Worm (Caenorhabditis elegans) whole organism, young adult: ENCODE data around the gene fbxb-116.

Experiments
- B0336.3 ChIP-seq: fragments of 200-800 bp; sonication (Bioruptor generic); IDR thresholded peaks from 2 replicates; pipeline ENCODE4 v1.3.6; 2022; ENCODE audit warnings: missing genetic modification characterization, missing compliant biosample characterization
- C06A6.2 ChIP-seq: fragments of 200-800 bp; sonication (Bioruptor generic); conservative IDR thresholded peaks from 2 replicates; pipeline ENCODE4 v1.3.6; 2022; ENCODE audit warnings: missing genetic modification characterization, missing compliant biosample characterization
- C17E4.6 ChIP-seq: fragments of 200-800 bp; sonication (Bioruptor generic); IDR thresholded peaks from 2 replicates; pipeline ENCODE4 v1.3.6; 2022; ENCODE audit warnings: missing genetic modification reagents, missing genetic modification characterization, missing compliant biosample characterization
- F22D6.2 ChIP-seq: sonication (generic microtip); optimal IDR thresholded peaks from 2 replicates; lab custom pipeline; 2016; ENCODE audit warnings: mild to moderate bottlenecking, missing genetic modification characterization, missing compliant biosample characterization
- F39B2.1 ChIP-seq: fragments of 200-800 bp; sonication (Bioruptor generic); IDR thresholded peaks from 2 replicates; pipeline ENCODE4 v1.3.6; 2022; ENCODE audit warnings: missing genetic modification reagents, missing genetic modification characterization, missing compliant biosample characterization
- K12H6.12 ChIP-seq: fragments of 200-800 bp; sonication (Bioruptor generic); optimal IDR thresholded peaks from 2 replicates; lab custom pipeline; 2018; ENCODE audit warnings: mild to moderate bottlenecking, missing genetic modification characterization, missing compliant biosample characterization
- Y79H2A.3 ChIP-seq: fragments of 200-800 bp; sonication (Bioruptor generic); conservative IDR thresholded peaks from 2 replicates; pipeline ENCODE4 v1.3.6; 2022; ENCODE audit warnings: missing genetic modification reagents, missing genetic modification characterization, missing compliant biosample characterization
- akir-1 ChIP-seq: fragments of 200-800 bp; sonication (Bioruptor generic); optimal IDR thresholded peaks from 2 replicates; lab custom pipeline; 2018; ENCODE audit warnings: mild to moderate bottlenecking, missing genetic modification characterization, moderate library complexity, missing compliant biosample characterization
- ama-1 ChIP-seq, 3 experiments: fragments of 150-350 bp in 1 of 3; sonication (generic microtip) in 2 of 3; optimal IDR thresholded peaks; 2 replicates each; lab custom pipeline; 2014 to 2018; ENCODE audit warnings: missing biosample characterization in 2 of 3, missing genetic modification characterization in 2 of 3, missing genetic modification reagents in 2 of 3
- athp-1 ChIP-seq: sonication (generic microtip); optimal IDR thresholded peaks from 2 replicates; lab custom pipeline; 2017; ENCODE audit warnings: mild to moderate bottlenecking, missing genetic modification characterization, missing compliant biosample characterization
- attf-5 ChIP-seq: fragments of 200-800 bp; sonication (Bioruptor generic); optimal IDR thresholded peaks from 2 replicates; lab custom pipeline; 2018; ENCODE audit warnings: mild to moderate bottlenecking, missing genetic modification characterization, missing compliant biosample characterization
- cebp-2 ChIP-seq: fragments of 200-800 bp; sonication (Bioruptor generic); IDR thresholded peaks from 2 replicates; pipeline ENCODE4 v1.3.6; 2022; ENCODE audit warnings: missing genetic modification characterization, missing compliant biosample characterization
- ceh-27 ChIP-seq: fragments of 200-800 bp; sonication (Bioruptor generic); optimal IDR thresholded peaks from 2 replicates; lab custom pipeline; 2018; ENCODE audit warnings: mild to moderate bottlenecking, missing genetic modification characterization, moderate library complexity, missing compliant biosample characterization
- ceh-40 ChIP-seq: fragments of 200-800 bp; sonication (Bioruptor generic); IDR thresholded peaks from 2 replicates; pipeline ENCODE4 v1.3.6; 2022; ENCODE audit warnings: missing genetic modification characterization, missing compliant biosample characterization
- ceh-79 ChIP-seq: sonication (generic microtip); optimal IDR thresholded peaks from 2 replicates; lab custom pipeline; 2017; ENCODE audit warnings: mild to moderate bottlenecking, missing genetic modification characterization, missing compliant biosample characterization
- chd-7 ChIP-seq: sonication (generic microtip); optimal IDR thresholded peaks from 2 replicates; lab custom pipeline; 2016; ENCODE audit warnings: mild to moderate bottlenecking, missing genetic modification characterization, moderate library complexity, missing compliant biosample characterization
- dpl-1 ChIP-seq: fragments of 150-350 bp; optimal IDR thresholded peaks from 2 replicates; lab custom pipeline; 2014; ENCODE audit warnings: missing biosample characterization, missing genetic modification reagents, missing genetic modification characterization
- egl-44 ChIP-seq: fragments of 200-800 bp; sonication (Bioruptor generic); IDR thresholded peaks from 2 replicates; pipeline ENCODE4 v1.3.6; 2022; ENCODE audit warnings: missing genetic modification reagents, missing genetic modification characterization, missing compliant biosample characterization
- egrh-3 ChIP-seq: fragments of 200-800 bp; sonication (Bioruptor generic); IDR thresholded peaks from 2 replicates; pipeline ENCODE4 v1.3.6; 2022; ENCODE audit warnings: missing genetic modification reagents, missing genetic modification characterization, missing compliant biosample characterization
- lin-35 ChIP-seq, 3 experiments: fragments of 150-350 bp in 2 of 3; sonication (generic microtip) in 1 of 3; optimal IDR thresholded peaks; 2 replicates each; lab custom pipeline; 2014 to 2018; ENCODE audit warnings: missing biosample characterization in 3 of 3, missing genetic modification characterization in 3 of 3, missing genetic modification reagents in 3 of 3
- lir-1 ChIP-seq: fragments of 200-800 bp; sonication (Bioruptor generic); conservative IDR thresholded peaks from 2 replicates; pipeline ENCODE4 v1.3.6; 2022; ENCODE audit warnings: missing genetic modification reagents, missing genetic modification characterization, missing compliant biosample characterization
- lsl-1 ChIP-seq: fragments of 200-800 bp; sonication (Bioruptor generic); optimal IDR thresholded peaks from 2 replicates; lab custom pipeline; 2018; ENCODE audit warnings: mild to moderate bottlenecking, missing genetic modification characterization, moderate library complexity, missing compliant biosample characterization
- lsy-27 ChIP-seq: sonication (generic microtip); optimal IDR thresholded peaks from 2 replicates; lab custom pipeline; 2017; ENCODE audit warnings: missing genetic modification characterization, mild to moderate bottlenecking, missing compliant biosample characterization, antibody characterized with exemption, missing genotype, borderline replicate concordance; ENCODE audit not compliant: insufficient read depth
- mcd-1 ChIP-seq: fragments of 200-800 bp; sonication (Bioruptor generic); IDR thresholded peaks from 2 replicates; pipeline ENCODE4 v1.3.6; 2022; ENCODE audit warnings: missing genetic modification reagents, missing genetic modification characterization, missing compliant biosample characterization
- nfya-1 ChIP-seq: sonication (generic microtip); optimal IDR thresholded peaks from 2 replicates; lab custom pipeline; 2017; ENCODE audit warnings: antibody characterized with exemption, missing compliant biosample characterization, missing genetic modification characterization, borderline replicate concordance; ENCODE audit not compliant: insufficient read depth
- nhr-120 ChIP-seq: fragments of 200-800 bp; sonication (Bioruptor generic); IDR thresholded peaks from 2 replicates; pipeline ENCODE4 v1.3.6; 2022; ENCODE audit warnings: missing genetic modification characterization, missing compliant biosample characterization
- nhr-80 ChIP-seq: sonication (generic microtip); optimal IDR thresholded peaks from 2 replicates; lab custom pipeline; 2016; ENCODE audit warnings: missing genetic modification characterization, missing compliant biosample characterization
- pha-4 ChIP-seq: fragments of 150-350 bp; sonication (generic microtip); optimal IDR thresholded peaks from 2 replicates; lab custom pipeline; 2014; ENCODE audit warnings: missing biosample characterization, missing genetic modification reagents, missing genetic modification characterization
- tlf-1 ChIP-seq: fragments of 200-800 bp; sonication (Bioruptor generic); optimal IDR thresholded peaks from 2 replicates; lab custom pipeline; 2018; ENCODE audit warnings: mild to moderate bottlenecking, missing genetic modification characterization, missing compliant biosample characterization
- zfh-2 ChIP-seq: fragments of 200-800 bp; sonication (Bioruptor generic); conservative IDR thresholded peaks from 2 replicates; pipeline ENCODE4 v1.3.6; 2022; ENCODE audit warnings: missing genetic modification reagents, missing genetic modification characterization, missing compliant biosample characterization
- ztf-18 ChIP-seq: sonication (generic microtip); optimal IDR thresholded peaks from 2 replicates; lab custom pipeline; 2016; ENCODE audit warnings: missing genotype, mild to moderate bottlenecking, missing genetic modification characterization, missing compliant biosample characterization
- ztf-25 ChIP-seq: fragments of 200-800 bp; sonication (Bioruptor generic); IDR thresholded peaks from 2 replicates; pipeline ENCODE4 v1.3.6; 2022; ENCODE audit warnings: missing genetic modification reagents, missing genetic modification characterization, missing compliant biosample characterization
- ztf-28 ChIP-seq: fragments of 200-800 bp; sonication (Bioruptor generic); IDR thresholded peaks from 2 replicates; pipeline ENCODE4 v1.3.6; 2022; ENCODE audit warnings: missing genetic modification reagents, missing genetic modification characterization, missing compliant biosample characterization
- ztf-6 ChIP-seq: fragments of 200-800 bp; sonication (Bioruptor generic); IDR thresholded peaks from 2 replicates; pipeline ENCODE4 v1.3.6; 2022; ENCODE audit warnings: missing genetic modification reagents, missing genetic modification characterization, missing compliant biosample characterization

Gene fbxb-116

ce11 chrV:19212354-19212753, 21.2 kb upstream of the fbxb-116 start:
- TF ChIP-seq akir-1 (GFP tag; lab: Kevin White, UChicago) (no peak), C06A6.2 (GFP tag; lab: Robert Waterston, UW) (no peak), ztf-28 (no peak), egl-44 (GFP tag; lab: Robert Waterston, UW) (no peak), mcd-1 (GFP tag; lab: Robert Waterston, UW) (no peak), ceh-40 (no peak), F22D6.2 (tag; lab: Kevin White, UChicago) (peak; percentile 92), nhr-80 (tag; lab: Kevin White, UChicago) (peak; percentile 77), lin-35 (GFP tag; optimal IDR thresholded peaks at IDR 0.05; lab: Kevin White, UChicago) (no peak), F39B2.1 (GFP tag; lab: Robert Waterston, UW) (no peak), pha-4 (tag; lab: Kevin White, UChicago) (no peak), ceh-79 (tag; lab: Kevin White, UChicago) (no peak), ztf-18 (tag; lab: Kevin White, UChicago) (peak; percentile 82), ztf-25 (GFP tag; lab: Robert Waterston, UW) (no peak), ceh-27 (GFP tag; lab: Kevin White, UChicago) (no peak), egrh-3 (GFP tag; lab: Robert Waterston, UW) (no peak), cebp-2 (GFP tag; lab: Robert Waterston, UW) (no peak), dpl-1 (GFP tag; lab: Kevin White, UChicago) (no peak), ama-1 (optimal IDR thresholded peaks at IDR 0.05; lab: Kevin White, UChicago) (no peak), ama-1 (GFP tag; optimal IDR thresholded peaks at IDR 0.05; lab: Kevin White, UChicago) (no peak), lsy-27 (tag; lab: Kevin White, UChicago) (no peak), attf-5 (peak; percentile 1), lsl-1 (GFP tag; lab: Kevin White, UChicago) (no peak)

DNA sequence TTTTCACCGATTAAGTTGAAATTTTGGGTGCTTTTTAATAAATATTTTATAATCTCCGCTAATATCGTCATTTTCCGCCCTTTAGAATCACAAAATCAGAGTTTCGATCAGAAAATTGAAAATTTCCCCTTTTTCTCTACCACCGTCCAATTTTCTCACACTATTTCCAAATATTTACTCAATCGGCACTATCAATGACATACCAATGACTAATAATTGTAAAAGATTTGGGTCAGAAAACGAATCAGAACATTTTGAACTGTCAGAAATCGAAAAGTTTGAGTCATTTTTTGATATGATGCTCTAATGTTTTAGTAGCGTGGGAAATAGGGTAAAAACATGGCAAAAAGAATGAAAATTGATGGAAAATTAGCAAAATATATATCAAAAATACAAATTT, 16.5 kb upstream of the fbxb-116 start, which contains the start of gene srr-2:
Gene srr-2 (minus strand): TSS at position 73 of the 400 bp plus-strand sequence.
- no peak for TF ChIP-seq nfya-1
- TF ChIP-seq C17E4.6 (GFP tag; lab: Robert Waterston, UW): no peak
- no peak for TF ChIP-seq B0336.3 (GFP tag; lab: Robert Waterston, UW)
- no peak for TF ChIP-seq athp-1
- TF ChIP-seq ztf-6 (GFP tag; lab: Robert Waterston, UW): no peak
- TF ChIP-seq dpl-1 (GFP tag; lab: Kevin White, UChicago): no peak
- TF ChIP-seq K12H6.12: no peak

DNA sequence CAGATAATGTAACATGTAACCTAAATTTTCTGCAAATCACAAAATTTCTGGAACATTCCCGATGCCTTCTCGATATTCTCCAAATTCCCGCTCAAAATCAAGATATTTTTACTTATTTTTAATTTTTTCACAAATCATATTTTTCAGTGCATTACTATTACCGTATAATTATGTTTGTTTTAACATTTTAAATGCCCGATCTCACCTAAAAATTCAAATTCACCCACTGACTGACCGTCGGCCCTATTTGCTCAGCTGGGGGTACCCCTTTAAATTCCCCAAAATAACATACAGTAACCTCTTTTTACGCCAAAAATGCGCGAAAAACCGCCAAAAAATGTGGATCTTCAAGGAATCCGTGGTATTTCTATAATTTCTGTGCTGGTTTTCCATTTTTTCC, 15.9 kb upstream of the fbxb-116 start, which contains the start of gene oac-49:
Gene oac-49 (plus strand): TSS at position 301 of the 400 bp plus-strand sequence.
- TF ChIP-seq lir-1: no peak
- TF ChIP-seq Y79H2A.3: no peak
- no peak for TF ChIP-seq nhr-120 (GFP tag; lab: Robert Waterston, UW)
- TF ChIP-seq tlf-1 (GFP tag; lab: Kevin White, UChicago): no peak
- TF ChIP-seq egrh-3 (GFP tag; lab: Robert Waterston, UW): no peak
- no peak for TF ChIP-seq chd-7 (tag; lab: Kevin White, UChicago)

DNA sequence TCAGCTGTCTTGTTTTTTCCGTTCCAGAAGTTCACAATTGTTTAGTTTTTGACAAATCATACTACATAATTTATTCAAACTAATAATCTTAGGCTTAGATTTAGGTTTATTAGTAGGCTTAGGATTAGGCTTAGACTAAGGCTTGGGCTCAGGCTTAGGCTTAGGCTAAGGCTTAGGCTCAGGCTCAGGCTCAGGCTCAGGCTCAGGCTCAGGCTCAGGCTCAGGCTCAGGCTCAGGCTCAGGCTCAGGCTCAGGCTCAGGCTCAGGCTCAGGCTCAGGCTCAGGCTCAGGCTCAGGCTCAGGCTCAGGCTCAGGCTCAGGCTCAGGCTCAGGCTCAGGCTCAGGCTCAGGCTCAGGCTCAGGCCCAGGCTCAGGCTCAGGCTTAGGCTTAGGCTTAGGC, 4.6 kb upstream of the fbxb-116 start:
- TF ChIP-seq egrh-3 (GFP tag; lab: Robert Waterston, UW): peak; percentile 95
- peak; percentile 39; the same call in 1 of the 2 replicates for TF ChIP-seq zfh-2
